Worm (Caenorhabditis elegans) whole organism, mixed stage, embryonic: Measurements from ENCODE around the gene F35H10.10.

ENCODE experiments used
- M03D4.4 ChIP-seq: sonication (generic microtip); optimal IDR thresholded peaks from 2 replicates; lab custom pipeline; 2017; ENCODE audit warnings: mild to moderate bottlenecking, missing genetic modification characterization, missing compliant biosample characterization
- bed-3 ChIP-seq: fragments of 200-800 bp; sonication (Bioruptor generic); optimal IDR thresholded peaks from 3 replicates; lab custom pipeline; 2018; ENCODE audit warnings: mild to moderate bottlenecking, missing genetic modification characterization, moderate library complexity, missing compliant biosample characterization
- blmp-1 ChIP-seq: fragments of 150-350 bp; optimal IDR thresholded peaks from 2 replicates; lab custom pipeline; 2014; ENCODE audit warnings: missing biosample characterization, missing genetic modification characterization
- ceh-39 ChIP-seq: fragments of 150-350 bp; optimal IDR thresholded peaks from 2 replicates; lab custom pipeline; 2014; ENCODE audit warnings: missing biosample characterization, missing genetic modification characterization
- ceh-43 ChIP-seq: fragments of 200-800 bp; sonication (Bioruptor generic); optimal IDR thresholded peaks from 2 replicates; lab custom pipeline; 2018; ENCODE audit warnings: mild to moderate bottlenecking, missing genetic modification characterization, moderate library complexity, missing compliant biosample characterization
- ceh-83 ChIP-seq: fragments of 200-800 bp; sonication (Bioruptor generic); optimal IDR thresholded peaks from 2 replicates; lab custom pipeline; 2018; ENCODE audit warnings: mild to moderate bottlenecking, missing genetic modification characterization, missing compliant biosample characterization
- ces-1 ChIP-seq: fragments of 150-350 bp; optimal IDR thresholded peaks from 2 replicates; lab custom pipeline; 2014; ENCODE audit warnings: missing biosample characterization, missing genetic modification reagents, missing genetic modification characterization
- cnd-1 ChIP-seq: fragments of 200-800 bp; sonication (Bioruptor generic); optimal IDR thresholded peaks from 2 replicates; lab custom pipeline; 2018; ENCODE audit warnings: mild to moderate bottlenecking, missing genetic modification characterization, missing compliant biosample characterization
- drap-1 ChIP-seq: fragments of 200-800 bp; sonication (Bioruptor generic); optimal IDR thresholded peaks from 3 replicates; lab custom pipeline; 2018; ENCODE audit warnings: mild to moderate bottlenecking, missing genetic modification characterization, missing compliant biosample characterization
- elt-1 ChIP-seq: sonication (generic microtip); optimal IDR thresholded peaks from 2 replicates; lab custom pipeline; 2017; ENCODE audit warnings: missing genetic modification characterization, mild to moderate bottlenecking, missing compliant biosample characterization, antibody characterized with exemption, moderate library complexity, borderline replicate concordance; ENCODE audit not compliant: insufficient read depth
- elt-3 ChIP-seq: fragments of 150-350 bp; optimal IDR thresholded peaks from 2 replicates; lab custom pipeline; 2014; ENCODE audit warnings: missing biosample characterization, missing genetic modification characterization
- flh-1 ChIP-seq: fragments of 200-800 bp; sonication (Bioruptor generic); optimal IDR thresholded peaks from 2 replicates; lab custom pipeline; 2018; ENCODE audit warnings: mild to moderate bottlenecking, missing genetic modification characterization, moderate library complexity, missing compliant biosample characterization
- ham-2 ChIP-seq: fragments of 200-800 bp; sonication (Bioruptor generic); optimal IDR thresholded peaks from 2 replicates; lab custom pipeline; 2018; ENCODE audit warnings: mild to moderate bottlenecking, missing genetic modification characterization, missing compliant biosample characterization
- hlh-1 ChIP-seq: fragments of 150-350 bp; optimal IDR thresholded peaks from 2 replicates; lab custom pipeline; 2014; ENCODE audit warnings: missing biosample characterization, missing genetic modification reagents, missing genetic modification characterization
- lin-13 ChIP-seq: fragments of 150-350 bp; optimal IDR thresholded peaks from 2 replicates; lab custom pipeline; 2014; ENCODE audit warnings: missing biosample characterization, missing genetic modification characterization
- lin-32 ChIP-seq: fragments of 200-800 bp; sonication (Bioruptor generic); optimal IDR thresholded peaks from 2 replicates; lab custom pipeline; 2018; ENCODE audit warnings: mild to moderate bottlenecking, missing genetic modification characterization, missing compliant biosample characterization
- lsy-2 ChIP-seq: fragments of 150-350 bp; optimal IDR thresholded peaks from 2 replicates; lab custom pipeline; 2014; ENCODE audit warnings: missing biosample characterization, missing genetic modification characterization
- mab-5 ChIP-seq: fragments of 150-350 bp; optimal IDR thresholded peaks from 2 replicates; lab custom pipeline; 2014; ENCODE audit warnings: missing biosample characterization, missing genetic modification characterization
- mep-1 ChIP-seq: fragments of 150-350 bp; optimal IDR thresholded peaks from 2 replicates; lab custom pipeline; 2017; ENCODE audit warnings: missing biosample characterization, missing genetic modification reagents, missing genetic modification characterization, inconsistent platforms
- mls-2 ChIP-seq: sonication (generic microtip); optimal IDR thresholded peaks from 2 replicates; lab custom pipeline; 2016; ENCODE audit warnings: mild to moderate bottlenecking, missing genetic modification characterization, moderate library complexity, missing compliant biosample characterization
- nhr-12 ChIP-seq: fragments of 150-350 bp; optimal IDR thresholded peaks from 2 replicates; lab custom pipeline; 2014; ENCODE audit warnings: missing biosample characterization, missing genetic modification characterization
- nhr-2 ChIP-seq: fragments of 150-350 bp; optimal IDR thresholded peaks from 2 replicates; lab custom pipeline; 2014; ENCODE audit warnings: missing biosample characterization, missing genetic modification characterization
- nhr-237 ChIP-seq: fragments of 150-350 bp; optimal IDR thresholded peaks from 2 replicates; lab custom pipeline; 2014; ENCODE audit warnings: missing biosample characterization, missing genetic modification characterization
- nhr-28 ChIP-seq: fragments of 150-350 bp; optimal IDR thresholded peaks from 2 replicates; lab custom pipeline; 2014; ENCODE audit warnings: missing biosample characterization, missing genetic modification characterization
- nhr-76 ChIP-seq: sonication (generic microtip); optimal IDR thresholded peaks from 2 replicates; lab custom pipeline; 2017; ENCODE audit warnings: missing biosample characterization, missing genetic modification characterization
- pha-4 ChIP-seq: fragments of 150-350 bp; optimal IDR thresholded peaks from 2 replicates; lab custom pipeline; 2018; ENCODE audit warnings: missing biosample characterization, missing genetic modification reagents, missing genetic modification characterization
- sem-2 ChIP-seq: fragments of 200-800 bp; sonication (Bioruptor generic); optimal IDR thresholded peaks from 2 replicates; lab custom pipeline; 2018; ENCODE audit warnings: mild to moderate bottlenecking, missing genetic modification characterization, missing compliant biosample characterization
- snpc-4 ChIP-seq: fragments of 150-350 bp; optimal IDR thresholded peaks from 2 replicates; lab custom pipeline; 2014; ENCODE audit warnings: missing biosample characterization, missing genetic modification characterization
- sptf-1 ChIP-seq: sonication (generic microtip); optimal IDR thresholded peaks from 2 replicates; lab custom pipeline; 2017; ENCODE audit warnings: mild to moderate bottlenecking, missing genetic modification characterization, moderate library complexity, missing compliant biosample characterization
- tbx-8 ChIP-seq: fragments of 200-800 bp; sonication (Bioruptor generic); optimal IDR thresholded peaks from 2 replicates; lab custom pipeline; 2018; ENCODE audit warnings: mild to moderate bottlenecking, missing genetic modification characterization, moderate library complexity, missing compliant biosample characterization
- unc-120 ChIP-seq: sonication (generic microtip); optimal IDR thresholded peaks from 2 replicates; lab custom pipeline; 2017; ENCODE audit warnings: missing genetic modification characterization, missing compliant biosample characterization; ENCODE audit not compliant: poor library complexity, severe bottlenecking
- unc-39 ChIP-seq: fragments of 150-350 bp; optimal IDR thresholded peaks from 2 replicates; lab custom pipeline; 2014; ENCODE audit warnings: missing biosample characterization, missing genetic modification characterization
- unc-62 ChIP-seq: fragments of 150-350 bp; optimal IDR thresholded peaks from 2 replicates; lab custom pipeline; 2014; ENCODE audit warnings: missing biosample characterization, missing genetic modification reagents, missing genetic modification characterization
- zip-8 ChIP-seq: fragments of 150-350 bp; optimal IDR thresholded peaks from 2 replicates; lab custom pipeline; 2014; ENCODE audit warnings: missing biosample characterization, missing genetic modification characterization
- ztf-11 ChIP-seq: fragments of 150-350 bp; optimal IDR thresholded peaks from 2 replicates; lab custom pipeline; 2014; ENCODE audit warnings: missing biosample characterization, missing genetic modification characterization

F35H10.10 gene

DNA sequence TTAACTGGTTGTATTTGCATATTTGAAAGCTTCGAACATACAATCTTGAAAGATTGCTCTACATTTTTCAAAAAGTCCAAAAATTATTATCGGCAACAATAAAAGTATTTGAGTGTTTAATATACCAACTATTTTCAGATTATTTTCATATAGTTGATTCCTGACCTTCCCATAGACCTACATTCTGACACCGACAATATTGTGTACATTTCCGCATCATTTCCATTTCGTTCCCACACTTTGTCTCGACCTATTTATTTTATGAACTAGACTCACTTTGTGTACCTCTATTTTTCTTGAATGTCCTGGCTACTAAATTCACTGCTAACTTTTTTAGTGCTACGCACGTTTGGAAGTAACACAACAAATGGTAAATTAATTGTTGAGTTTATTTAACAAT, 29.6 kb upstream of the F35H10.10 start, which contains the start of gene lgc-5:
Gene lgc-5 (plus strand): TSS at position 301 of the 400 bp plus-strand sequence.
- TF ChIP-seq ceh-83 (GFP tag; lab: Kevin White, UChicago), result no peak
- TF ChIP-seq nhr-28, result no peak
- TF ChIP-seq ceh-39 (tag; lab: Kevin White, UChicago), result no peak
- no peak for TF ChIP-seq sem-2 (GFP tag; lab: Kevin White, UChicago)
- no peak for TF ChIP-seq ztf-11 (tag; lab: Kevin White, UChicago)
- TF ChIP-seq ceh-43 (GFP tag; lab: Kevin White, UChicago), result no peak

DNA sequence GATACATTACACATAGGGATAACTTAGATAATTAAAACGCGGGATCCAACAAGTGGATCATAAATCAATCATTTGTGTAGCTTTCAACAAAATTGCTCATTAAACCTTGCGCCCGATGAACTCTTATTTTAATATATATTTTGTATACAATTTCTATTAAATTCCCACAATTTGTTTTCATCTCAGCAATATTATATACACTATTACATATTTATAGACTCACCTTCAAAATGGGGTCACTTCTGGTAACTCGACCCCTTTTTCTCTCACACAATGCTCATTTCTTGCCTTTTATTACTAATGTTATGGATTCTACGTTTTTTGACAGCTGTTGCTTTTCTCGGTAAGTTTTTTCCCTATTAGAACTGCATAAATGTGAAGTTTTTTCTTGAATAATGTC, 26.9 kb upstream of the F35H10.10 start, which contains the start of gene lgc-6:
Gene lgc-6 (plus strand): TSS at position 301 of the 400 bp plus-strand sequence.
- TF ChIP-seq ceh-83 (GFP tag; lab: Kevin White, UChicago) (no peak), unc-120 (tag; lab: Kevin White, UChicago) (no peak), snpc-4 (tag; lab: Kevin White, UChicago) (no peak), mab-5 (tag; lab: Kevin White, UChicago) (no peak), ham-2 (GFP tag; lab: Kevin White, UChicago) (no peak), lsy-2 (tag; lab: Kevin White, UChicago) (no peak), ces-1 (GFP tag; lab: Kevin White, UChicago) (no peak), sptf-1 (tag; lab: Kevin White, UChicago) (no peak), bed-3 (no peak), unc-62 (GFP tag; lab: Kevin White, UChicago) (no peak), flh-1 (no peak), hlh-1 (tag; lab: Kevin White, UChicago) (no peak), nhr-76 (tag; lab: Kevin White, UChicago) (no peak), blmp-1 (tag; lab: Kevin White, UChicago) (no peak), tbx-8 (no peak), cnd-1 (no peak), ceh-39 (tag; lab: Kevin White, UChicago) (no peak), nhr-12 (tag; lab: Kevin White, UChicago) (no peak), sem-2 (GFP tag; lab: Kevin White, UChicago) (no peak), nhr-28 (no peak)
- TF ChIP-seq, all 35 proteins: peak for 0

DNA sequence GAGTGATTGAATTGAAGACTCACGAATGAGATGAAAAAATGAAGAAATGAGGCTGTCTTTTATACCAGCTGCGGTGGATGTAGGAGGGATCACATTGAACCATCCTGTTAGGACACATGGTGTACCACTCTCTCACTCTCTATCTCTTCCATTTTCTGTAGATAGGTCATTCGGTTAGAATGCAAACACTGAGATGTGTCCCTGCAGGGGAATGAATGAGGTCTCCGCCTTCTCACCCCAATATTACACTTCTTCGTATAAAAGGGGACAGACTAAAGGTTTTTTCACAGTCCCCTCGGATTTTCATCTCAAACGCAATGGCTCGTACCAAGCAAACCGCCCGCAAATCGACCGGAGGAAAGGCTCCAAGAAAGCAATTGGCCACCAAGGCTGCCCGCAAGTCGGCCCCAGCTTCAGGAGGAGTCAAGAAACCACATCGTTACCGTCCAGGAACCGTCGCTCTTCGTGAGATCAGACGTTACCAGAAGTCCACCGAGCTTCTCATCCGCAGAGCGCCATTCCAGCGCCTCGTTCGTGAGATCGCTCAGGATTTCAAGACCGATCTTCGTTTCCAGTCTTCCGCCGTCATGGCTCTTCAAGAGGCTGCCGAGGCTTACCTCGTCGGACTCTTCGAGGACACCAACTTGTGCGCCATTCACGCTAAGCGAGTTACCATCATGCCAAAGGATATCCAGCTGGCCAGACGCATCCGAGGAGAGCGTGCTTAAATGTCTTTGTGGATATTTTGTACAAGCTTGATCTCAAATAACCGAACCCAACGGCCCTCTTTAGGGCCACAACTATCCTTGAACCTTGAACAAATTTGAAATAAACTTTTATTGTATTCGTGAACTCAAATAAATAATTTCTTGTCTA, 21.5 kb upstream of the F35H10.10 start, which contains the start of gene his-32:
Gene his-32 (plus strand): TSS at position 318 of the 876 bp plus-strand sequence.
- no peak for TF ChIP-seq snpc-4 (tag; lab: Kevin White, UChicago)
- no peak for TF ChIP-seq flh-1
- TF ChIP-seq bed-3, result no peak
- TF ChIP-seq hlh-1 (tag; lab: Kevin White, UChicago), result peak; percentile 64
- peak; percentile 65 for TF ChIP-seq lin-32 (GFP tag; lab: Kevin White, UChicago)
- TF ChIP-seq nhr-2 (tag; lab: Kevin White, UChicago), result peak; percentile 76
- TF ChIP-seq drap-1 (GFP tag; lab: Kevin White, UChicago), result peak; percentile 63
- TF ChIP-seq lin-13, result peak; percentile 98
- no peak for TF ChIP-seq nhr-76 (tag; lab: Kevin White, UChicago)
- TF ChIP-seq mab-5 (tag; lab: Kevin White, UChicago), result no peak
- TF ChIP-seq mls-2 (tag; lab: Kevin White, UChicago), result peak; percentile 61
- peak; percentile 98 for TF ChIP-seq ztf-11 (tag; lab: Kevin White, UChicago)
- no peak for TF ChIP-seq unc-120 (tag; lab: Kevin White, UChicago)
- peak; percentile 75 for TF ChIP-seq M03D4.4 (tag; lab: Kevin White, UChicago)
- no peak for TF ChIP-seq elt-3 (tag; lab: Kevin White, UChicago)
- peak; percentile 89 for TF ChIP-seq unc-62 (GFP tag; lab: Kevin White, UChicago)
- peak; percentile 20 for TF ChIP-seq elt-1 (tag; lab: Kevin White, UChicago)
- peak; percentile 92 for TF ChIP-seq mep-1 (tag; lab: Kevin White, UChicago)
- TF ChIP-seq nhr-28, result no peak
- peak; percentile 95 for TF ChIP-seq cnd-1
- TF ChIP-seq sem-2 (GFP tag; lab: Kevin White, UChicago), result peak; percentile 78
- TF ChIP-seq unc-39 (tag; lab: Kevin White, UChicago), result peak; percentile 96
- TF ChIP-seq pha-4, result peak; percentile 92
- TF ChIP-seq nhr-12 (tag; lab: Kevin White, UChicago), result peak; percentile 87
- no peak for TF ChIP-seq ham-2 (GFP tag; lab: Kevin White, UChicago)
- peak; percentile 99 for TF ChIP-seq ceh-39 (tag; lab: Kevin White, UChicago)
- TF ChIP-seq ceh-83 (GFP tag; lab: Kevin White, UChicago), result peak; percentile 76
- TF ChIP-seq ces-1 (GFP tag; lab: Kevin White, UChicago), result peak; percentile 39
- peak; percentile 78 for TF ChIP-seq lsy-2 (tag; lab: Kevin White, UChicago)
- TF ChIP-seq tbx-8, result peak; percentile 72
- peak; percentile 45 for TF ChIP-seq ceh-43 (GFP tag; lab: Kevin White, UChicago)
- no peak for TF ChIP-seq blmp-1 (tag; lab: Kevin White, UChicago)
- TF ChIP-seq sptf-1 (tag; lab: Kevin White, UChicago), result peak; percentile 70
- no peak for TF ChIP-seq zip-8 (tag; lab: Kevin White, UChicago)
- no peak for TF ChIP-seq nhr-237 (tag; lab: Kevin White, UChicago)
